Worm (Caenorhabditis elegans): ENCODE measurements around the gene pnn-1.

Gene pnn-1

ce11 chrV:13013158-13013557, 42.2 kb downstream of the pnn-1 start, which contains the start of gene try-10:
Gene try-10 (minus strand): TSS chrV:13013258.
- TF ChIP-seq ztf-29 (GFP tag; IDR thresholded peaks at IDR 0.05) (no peak), klf-2 (GFP tag; conservative IDR thresholded peaks at IDR 0.05) (no peak), med-1 (GFP tag; optimal IDR thresholded peaks at IDR 0.05; ENCODE audit: insufficient read depth) (no peak), cog-1 (tag; optimal IDR thresholded peaks at IDR 0.05) (no peak), ref-1 (GFP tag; conservative IDR thresholded peaks at IDR 0.05) (no peak), tab-1 (GFP tag; IDR thresholded peaks at IDR 0.05) (no peak), flt-1 (GFP tag; IDR thresholded peaks at IDR 0.05) (no peak), ztf-23 (GFP tag; IDR thresholded peaks at IDR 0.05) (no peak), T22C8.4 (GFP tag; IDR thresholded peaks at IDR 0.05) (no peak)

- TF ChIP-seq ref-1 (GFP tag; conservative IDR thresholded peaks at IDR 0.05): no peak
- TF ChIP-seq cog-1 (tag; optimal IDR thresholded peaks at IDR 0.05): no peak
- TF ChIP-seq klf-2 (GFP tag; conservative IDR thresholded peaks at IDR 0.05): no peak
- no peak for TF ChIP-seq ztf-23 (GFP tag; IDR thresholded peaks at IDR 0.05)
- TF ChIP-seq flt-1 (GFP tag; IDR thresholded peaks at IDR 0.05): no peak
- TF ChIP-seq ztf-29 (GFP tag; IDR thresholded peaks at IDR 0.05): no peak
- TF ChIP-seq tab-1 (GFP tag; IDR thresholded peaks at IDR 0.05): no peak
- TF ChIP-seq T22C8.4 (GFP tag; IDR thresholded peaks at IDR 0.05): no peak
- TF ChIP-seq med-1 (GFP tag; optimal IDR thresholded peaks at IDR 0.05; ENCODE audit: insufficient read depth): no peak
Measured at ce11 chrV:13013844-13014243, 42.9 kb downstream of the pnn-1 start, which contains the start of gene F15B9.6. Gene F15B9.6 (plus strand): TSS chrV:13014144.

ce11 chrV:13018233-13018632, 47.3 kb downstream of the pnn-1 start:
- TF ChIP-seq ztf-29 (GFP tag; IDR thresholded peaks at IDR 0.05) (no peak), ref-1 (GFP tag; conservative IDR thresholded peaks at IDR 0.05) (no peak), T22C8.4 (GFP tag; IDR thresholded peaks at IDR 0.05) (no peak), flt-1 (GFP tag; IDR thresholded peaks at IDR 0.05) (no peak), cog-1 (tag; optimal IDR thresholded peaks at IDR 0.05) (no peak), ztf-23 (GFP tag; IDR thresholded peaks at IDR 0.05) (no peak), tab-1 (GFP tag; IDR thresholded peaks at IDR 0.05) (no peak), klf-2 (GFP tag; conservative IDR thresholded peaks at IDR 0.05) (no peak), med-1 (GFP tag; optimal IDR thresholded peaks at IDR 0.05; ENCODE audit: insufficient read depth) (no peak)

ce11 chrV:13018761-13019160, 47.9 kb downstream of the pnn-1 start, which contains the start of gene fmi-1:
Gene fmi-1 (plus strand): TSS chrV:13019061.
- TF ChIP-seq ztf-29 (GFP tag; IDR thresholded peaks at IDR 0.05) (no peak; the same call in 1 of the 2 replicates), ref-1 (GFP tag; conservative IDR thresholded peaks at IDR 0.05) (no peak), klf-2 (GFP tag; conservative IDR thresholded peaks at IDR 0.05) (no peak), flt-1 (GFP tag; IDR thresholded peaks at IDR 0.05) (no peak), med-1 (GFP tag; optimal IDR thresholded peaks at IDR 0.05; ENCODE audit: insufficient read depth) (no peak), T22C8.4 (GFP tag; IDR thresholded peaks at IDR 0.05) (no peak), ztf-23 (GFP tag; IDR thresholded peaks at IDR 0.05) (no peak), tab-1 (GFP tag; IDR thresholded peaks at IDR 0.05) (no peak), cog-1 (tag; optimal IDR thresholded peaks at IDR 0.05) (no peak)

- no peak for TF ChIP-seq tab-1 (GFP tag; IDR thresholded peaks at IDR 0.05)
- no peak for TF ChIP-seq ztf-29 (GFP tag; IDR thresholded peaks at IDR 0.05)
- TF ChIP-seq cog-1 (tag; optimal IDR thresholded peaks at IDR 0.05): no peak
- no peak for TF ChIP-seq ref-1 (GFP tag; conservative IDR thresholded peaks at IDR 0.05)
- TF ChIP-seq klf-2 (GFP tag; conservative IDR thresholded peaks at IDR 0.05): no peak
- no peak for TF ChIP-seq med-1 (GFP tag; optimal IDR thresholded peaks at IDR 0.05; ENCODE audit: insufficient read depth)
- no peak for TF ChIP-seq flt-1 (GFP tag; IDR thresholded peaks at IDR 0.05)
- TF ChIP-seq ztf-23 (GFP tag; IDR thresholded peaks at IDR 0.05): no peak
- no peak for TF ChIP-seq T22C8.4 (GFP tag; IDR thresholded peaks at IDR 0.05)
Measured at ce11 chrV:13020014-13020413, 49.1 kb downstream of the pnn-1 start.

ce11 chrV:13020638-13021037, 49.7 kb downstream of the pnn-1 start:
- no peak for TF ChIP-seq T22C8.4 (GFP tag; IDR thresholded peaks at IDR 0.05)
- TF ChIP-seq cog-1 (tag; optimal IDR thresholded peaks at IDR 0.05): no peak
- TF ChIP-seq ztf-23 (GFP tag; IDR thresholded peaks at IDR 0.05): no peak
- no peak for TF ChIP-seq tab-1 (GFP tag; IDR thresholded peaks at IDR 0.05)
- TF ChIP-seq ztf-29 (GFP tag; IDR thresholded peaks at IDR 0.05): no peak
- TF ChIP-seq klf-2 (GFP tag; conservative IDR thresholded peaks at IDR 0.05): no peak
- no peak for TF ChIP-seq ref-1 (GFP tag; conservative IDR thresholded peaks at IDR 0.05)
- no peak for TF ChIP-seq med-1 (GFP tag; optimal IDR thresholded peaks at IDR 0.05; ENCODE audit: insufficient read depth)
- no peak for TF ChIP-seq flt-1 (GFP tag; IDR thresholded peaks at IDR 0.05)

- TF ChIP-seq ztf-23 (GFP tag; IDR thresholded peaks at IDR 0.05): no peak
- no peak for TF ChIP-seq flt-1 (GFP tag; IDR thresholded peaks at IDR 0.05)
- no peak for TF ChIP-seq ztf-29 (GFP tag; IDR thresholded peaks at IDR 0.05)
- no peak for TF ChIP-seq med-1 (GFP tag; optimal IDR thresholded peaks at IDR 0.05; ENCODE audit: insufficient read depth)
- no peak for TF ChIP-seq ref-1 (GFP tag; conservative IDR thresholded peaks at IDR 0.05)
- no peak for TF ChIP-seq klf-2 (GFP tag; conservative IDR thresholded peaks at IDR 0.05)
- TF ChIP-seq cog-1 (tag; optimal IDR thresholded peaks at IDR 0.05): no peak
- no peak for TF ChIP-seq T22C8.4 (GFP tag; IDR thresholded peaks at IDR 0.05)
- no peak for TF ChIP-seq tab-1 (GFP tag; IDR thresholded peaks at IDR 0.05)
Measured at ce11 chrV:13021540-13021939, 50.6 kb downstream of the pnn-1 start.

- TF ChIP-seq ztf-23 (GFP tag; IDR thresholded peaks at IDR 0.05) (no peak), ref-1 (GFP tag; conservative IDR thresholded peaks at IDR 0.05) (no peak), klf-2 (GFP tag; conservative IDR thresholded peaks at IDR 0.05) (no peak), cog-1 (tag; optimal IDR thresholded peaks at IDR 0.05) (no peak), ztf-29 (GFP tag; IDR thresholded peaks at IDR 0.05) (no peak), flt-1 (GFP tag; IDR thresholded peaks at IDR 0.05) (no peak), T22C8.4 (GFP tag; IDR thresholded peaks at IDR 0.05) (no peak)
Measured at ce11 chrV:13022265-13022664, 51.4 kb downstream of the pnn-1 start.
